Worm (Caenorhabditis elegans) whole organism, L1 larva: ENCODE data around the gene Y82E9BR.19.

ENCODE experiments used
- C16A3.4 ChIP-seq: fragments of 150-350 bp; optimal IDR thresholded peaks from 2 replicates; lab custom pipeline; 2014; ENCODE audit warnings: missing biosample characterization, missing genetic modification characterization
- C34B4.2 ChIP-seq: sonication (generic microtip); optimal IDR thresholded peaks from 2 replicates; lab custom pipeline; 2017; ENCODE audit warnings: mild to moderate bottlenecking, missing genetic modification characterization, missing compliant biosample characterization
- F16B12.6 ChIP-seq: fragments of 150-350 bp; optimal IDR thresholded peaks from 2 replicates; lab custom pipeline; 2014; ENCODE audit warnings: missing biosample characterization, missing genetic modification characterization
- ceh-8 ChIP-seq: fragments of 200-800 bp; sonication (Bioruptor generic); optimal IDR thresholded peaks from 2 replicates; lab custom pipeline; 2018; ENCODE audit warnings: mild to moderate bottlenecking, missing genetic modification characterization, moderate library complexity, missing compliant biosample characterization
- ceh-82 ChIP-seq, 3 experiments: fragments of 150-350 bp in 1 of 3; sonication (generic microtip) in 2 of 3; optimal IDR thresholded peaks; 2 replicates each; lab custom pipeline; 2014 to 2017; ENCODE audit warnings: missing biosample characterization in 3 of 3, missing genetic modification characterization in 3 of 3
- ceh-88 ChIP-seq: fragments of 200-800 bp; sonication (Bioruptor generic); IDR thresholded peaks from 2 replicates; pipeline ENCODE4 v1.3.6; 2022; ENCODE audit warnings: missing genetic modification characterization, missing compliant biosample characterization
- egl-27 ChIP-seq, 2 experiments: fragments of 150-350 bp in 1 of 2; sonication (generic microtip); optimal IDR thresholded peaks; 3 replicates each; lab custom pipeline; 2017 to 2018; ENCODE audit warnings: missing biosample characterization in 2 of 2, missing genetic modification characterization in 2 of 2, missing genetic modification reagents in 2 of 2
- elt-3 ChIP-seq, 6 experiments: fragments of 150-350 bp in 1 of 6; sonication (generic microtip); optimal IDR thresholded peaks; 2 replicates each; lab custom pipeline; 2017 to 2018; ENCODE audit warnings: missing biosample characterization in 6 of 6, missing genetic modification characterization in 6 of 6, inconsistent platforms in 1 of 6
- ets-5 ChIP-seq: fragments of 200-800 bp; sonication (Bioruptor generic); IDR thresholded peaks from 2 replicates; pipeline ENCODE4 v1.3.6; 2022; ENCODE audit warnings: missing genetic modification characterization, missing compliant biosample characterization
- fkh-10 ChIP-seq: sonication (generic microtip); optimal IDR thresholded peaks from 2 replicates; lab custom pipeline; 2017; ENCODE audit warnings: missing biosample characterization, missing genetic modification reagents, missing genetic modification characterization
- fkh-4 ChIP-seq: sonication (generic microtip); optimal IDR thresholded peaks from 2 replicates; lab custom pipeline; 2016; ENCODE audit warnings: missing compliant biosample characterization, missing genetic modification characterization, borderline replicate concordance
- hlh-17 ChIP-seq: fragments of 200-800 bp; sonication (Bioruptor generic); optimal IDR thresholded peaks from 2 replicates; lab custom pipeline; 2018; ENCODE audit warnings: missing genetic modification characterization, mild to moderate bottlenecking, missing compliant biosample characterization, moderate library complexity, borderline replicate concordance
- lir-3 ChIP-seq: sonication (generic microtip); optimal IDR thresholded peaks from 2 replicates; lab custom pipeline; 2016; ENCODE audit warnings: mild to moderate bottlenecking, missing genetic modification characterization, moderate library complexity, missing compliant biosample characterization; ENCODE audit not compliant: poor library complexity
- lsy-2 ChIP-seq, 2 experiments: fragments of 150-350 bp; optimal IDR thresholded peaks; 2 replicates each; lab custom pipeline; 2014; ENCODE audit warnings: missing biosample characterization in 2 of 2, missing genetic modification characterization in 2 of 2
- nhr-12 ChIP-seq: sonication (generic microtip); optimal IDR thresholded peaks from 2 replicates; lab custom pipeline; 2017; ENCODE audit warnings: missing biosample characterization, missing genetic modification characterization
- nhr-20 ChIP-seq: sonication (generic microtip); optimal IDR thresholded peaks from 2 replicates; lab custom pipeline; 2016; ENCODE audit warnings: mild to moderate bottlenecking, missing genetic modification characterization, missing compliant biosample characterization
- nhr-28 ChIP-seq: fragments of 150-350 bp; optimal IDR thresholded peaks from 2 replicates; lab custom pipeline; 2014; ENCODE audit warnings: missing biosample characterization, missing genetic modification characterization
- nhr-47 ChIP-seq: sonication (generic microtip); optimal IDR thresholded peaks from 2 replicates; lab custom pipeline; 2016; ENCODE audit warnings: mild to moderate bottlenecking, missing genetic modification characterization, moderate library complexity, missing compliant biosample characterization
- pax-3 ChIP-seq: fragments of 200-800 bp; sonication (Bioruptor generic); optimal IDR thresholded peaks from 2 replicates; lab custom pipeline; 2018; ENCODE audit warnings: mild to moderate bottlenecking, missing genetic modification characterization, moderate library complexity, missing compliant biosample characterization
- pqm-1 ChIP-seq: sonication (generic microtip); optimal IDR thresholded peaks from 3 replicates; lab custom pipeline; 2017; ENCODE audit warnings: missing biosample characterization, missing genetic modification characterization
- sptf-1 ChIP-seq: fragments of 150-350 bp; optimal IDR thresholded peaks from 2 replicates; lab custom pipeline; 2014; ENCODE audit warnings: missing biosample characterization, missing genetic modification characterization
- unc-62 ChIP-seq: fragments of 150-350 bp; optimal IDR thresholded peaks from 2 replicates; lab custom pipeline; 2014; ENCODE audit warnings: missing biosample characterization, missing genetic modification reagents, missing genetic modification characterization
- vab-15 ChIP-seq: sonication (generic microtip); optimal IDR thresholded peaks from 2 replicates; lab custom pipeline; 2017; ENCODE audit warnings: missing genotype, mild to moderate bottlenecking, missing genetic modification characterization, missing compliant biosample characterization

The Y82E9BR.19 gene

DNA sequence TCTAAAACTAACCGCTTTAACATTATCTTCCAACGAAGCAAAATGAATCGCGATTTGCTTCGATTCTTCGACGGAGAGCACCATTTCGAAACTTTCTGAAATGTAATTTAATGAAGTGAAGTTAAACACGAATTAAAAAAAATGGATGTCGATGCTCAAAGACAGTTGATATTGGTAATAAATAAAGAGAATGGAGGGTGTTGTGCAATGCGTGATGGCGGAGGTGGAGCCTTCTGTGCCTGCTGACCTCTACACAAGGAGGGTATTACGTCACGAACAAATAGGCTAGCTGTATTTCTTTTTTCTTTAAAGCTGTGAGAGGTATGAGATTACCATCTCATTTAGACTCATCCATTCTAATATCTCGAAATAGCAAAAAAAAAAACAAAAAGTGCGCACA, 39.5 kb downstream of the Y82E9BR.19 start, which contains the start of gene Y82E9BR.17:
TSS of gene Y82E9BR.17 (minus strand) at position 101 of the 400 bp plus-strand sequence.
- TF ChIP-seq nhr-20 (no peak), unc-62 (GFP tag; lab: Kevin White, UChicago) (no peak), sptf-1 (tag; lab: Kevin White, UChicago) (no peak), ceh-88 (GFP tag; lab: Robert Waterston, UW) (no peak), hlh-17 (GFP tag; lab: Kevin White, UChicago) (no peak)

DNA sequence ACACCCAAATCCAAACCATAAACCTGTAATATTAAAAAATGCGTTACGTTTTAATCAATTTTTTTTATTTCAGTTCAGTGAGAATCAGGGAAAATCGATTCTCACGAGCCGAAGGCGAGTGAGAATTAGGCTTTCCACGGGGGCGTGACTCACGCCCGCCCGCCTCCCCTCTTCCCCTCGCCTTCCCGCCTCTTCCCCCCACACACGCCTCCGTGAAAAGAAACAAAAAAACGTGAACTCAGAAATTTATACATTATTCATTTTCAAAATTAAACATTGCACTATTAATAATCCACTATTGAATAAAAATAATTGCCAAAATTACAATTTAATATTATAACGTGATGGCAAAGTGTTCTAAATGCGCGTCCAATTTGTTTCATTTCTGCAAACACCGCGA, 48.4 kb downstream of the Y82E9BR.19 start:
- TF ChIP-seq ets-5 (GFP tag; lab: Robert Waterston, UW): no peak
- no peak for TF ChIP-seq fkh-4 (tag; lab: Kevin White, UChicago)
- no peak for TF ChIP-seq unc-62 (GFP tag; lab: Kevin White, UChicago)
- TF ChIP-seq, all 84 proteins: peak for 0

DNA sequence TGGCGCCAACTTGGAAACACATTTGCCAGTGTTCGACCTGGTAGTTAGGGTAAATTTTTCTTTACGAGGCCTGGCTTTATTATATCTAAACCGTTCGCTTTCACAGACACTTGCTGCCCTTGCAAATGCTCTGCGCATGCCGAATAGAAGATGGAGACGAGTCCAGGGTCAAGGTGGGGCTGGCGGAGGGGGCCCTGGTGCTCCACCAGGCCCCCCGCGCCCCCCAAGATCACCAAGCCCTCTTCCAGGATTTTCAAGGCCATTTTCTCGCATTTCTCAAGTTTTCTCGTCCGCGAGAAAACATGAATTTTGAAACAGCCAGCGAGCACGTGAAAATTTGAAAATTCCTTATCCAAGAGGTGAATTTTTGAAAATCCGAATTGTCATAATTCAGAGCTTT, 55.5 kb downstream of the Y82E9BR.19 start:
- TF ChIP-seq ceh-8 (GFP tag; lab: Kevin White, UChicago) (no peak), elt-3 (tag; optimal IDR thresholded peaks at IDR 0.05; lab: Kevin White, UChicago) (no peak), C34B4.2 (tag; lab: Kevin White, UChicago) (no peak), F16B12.6 (tag; lab: Kevin White, UChicago) (no peak), pax-3 (tag; lab: Kevin White, UChicago) (no peak), nhr-20 (no peak), fkh-10 (GFP tag; lab: Kevin White, UChicago) (no peak), nhr-12 (tag; lab: Kevin White, UChicago) (no peak), nhr-47 (tag; lab: Kevin White, UChicago) (no peak), nhr-28 (tag; lab: Kevin White, UChicago) (no peak), vab-15 (tag; lab: Kevin White, UChicago) (no peak), ceh-82 (tag; optimal IDR thresholded peaks at IDR 0.05; lab: Kevin White, UChicago) (no peak), egl-27 (tag; optimal IDR thresholded peaks at IDR 0.05; lab: Kevin White, UChicago) (no peak), lir-3 (tag; lab: Kevin White, UChicago) (no peak), C16A3.4 (tag; lab: Kevin White, UChicago) (no peak)
- TF ChIP-seq, all 84 proteins: peak for 0

DNA sequence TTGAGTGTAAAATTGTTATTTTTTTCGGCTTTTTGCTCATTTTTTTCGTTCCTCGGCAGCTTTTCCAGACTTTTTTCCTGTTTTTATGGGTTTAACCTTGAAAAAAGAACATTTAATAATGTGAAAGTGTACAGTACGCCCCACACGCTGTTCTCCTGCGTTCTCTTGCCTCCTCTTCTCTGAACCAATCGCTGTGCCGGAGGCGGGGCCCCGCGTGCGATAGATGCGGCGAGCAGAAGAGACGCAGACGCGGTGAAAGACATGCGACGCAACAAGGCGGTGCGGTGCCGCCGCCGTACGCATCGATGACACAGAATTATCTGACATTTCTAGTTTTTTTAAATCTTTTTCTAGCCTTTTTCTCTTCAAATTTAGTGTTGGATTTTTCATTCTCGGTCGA, 58.4 kb downstream of the Y82E9BR.19 start:
- TF ChIP-seq pqm-1 (tag; lab: Kevin White, UChicago) (no peak), lsy-2 (tag; optimal IDR thresholded peaks at IDR 0.05; lab: Kevin White, UChicago) (peak; percentile 36 to 83)
